Fruit fly (Drosophila melanogaster): ENCODE measurements around the gene trn.

DNA sequence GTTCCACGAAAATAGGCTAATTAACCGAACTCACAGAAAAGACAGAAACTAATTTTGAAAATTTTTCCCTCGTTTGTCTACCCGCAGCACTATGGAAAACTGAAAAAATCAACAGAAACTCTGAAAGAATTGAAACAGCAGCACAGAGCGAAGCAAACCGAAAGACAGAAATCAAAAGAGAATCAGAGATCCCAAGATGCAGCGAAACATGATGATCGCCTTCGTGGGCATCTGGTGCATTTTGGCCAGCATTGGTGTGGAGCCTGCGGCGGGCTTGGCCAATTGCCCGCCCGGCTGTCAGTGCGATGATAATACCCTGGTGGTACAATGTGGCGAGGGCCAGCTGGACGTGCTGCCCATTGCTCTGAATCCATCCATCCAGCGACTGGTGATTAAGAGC is 1.0 kb downstream of the trn start:
- TF ChIP-seq usp (GFP tag; optimal IDR thresholded peaks at IDR 0.05) (no peak), psq (optimal IDR thresholded peaks at IDR 0.05) (no peak), CG8478 (optimal IDR thresholded peaks at IDR 0.05) (no peak)
